Worm (Caenorhabditis elegans) whole organism, L3 larva: ENCODE data around the gene T09F3.5.

Source experiments
- elt-2 ChIP-seq: sonication (generic microtip); optimal IDR thresholded peaks from 2 replicates; lab custom pipeline; 2016; ENCODE audit warnings: missing genetic modification reagents, mild to moderate bottlenecking, missing genetic modification characterization, missing compliant biosample characterization
- fkh-2 ChIP-seq: fragments of 150-350 bp; optimal IDR thresholded peaks from 2 replicates; lab custom pipeline; 2014; ENCODE audit warnings: missing biosample characterization, missing genetic modification reagents, missing genetic modification characterization
- lsy-12 ChIP-seq: sonication (generic microtip); optimal IDR thresholded peaks from 2 replicates; lab custom pipeline; 2016; ENCODE audit warnings: mild to moderate bottlenecking, missing genetic modification characterization, missing compliant biosample characterization
- nhr-11 ChIP-seq: fragments of 150-350 bp; optimal IDR thresholded peaks from 2 replicates; lab custom pipeline; 2014; ENCODE audit warnings: missing biosample characterization, missing genetic modification characterization
- nhr-237 ChIP-seq: fragments of 150-350 bp; optimal IDR thresholded peaks from 2 replicates; lab custom pipeline; 2014; ENCODE audit warnings: missing biosample characterization, missing genetic modification characterization
- pha-4 ChIP-seq: fragments of 150-350 bp; optimal IDR thresholded peaks from 2 replicates; lab custom pipeline; 2014; ENCODE audit warnings: missing biosample characterization, missing genetic modification reagents, missing genetic modification characterization
- skn-1 ChIP-seq: fragments of 150-350 bp; optimal IDR thresholded peaks from 2 replicates; lab custom pipeline; 2014; ENCODE audit warnings: missing biosample characterization, missing genetic modification characterization

ce11 chrII:10393282-10394179, 3.1 kb upstream of the T09F3.5 start, which contains the start of gene gpd-1:
- TF ChIP-seq nhr-237 (no peak), elt-2 (no peak), nhr-11 (tag; lab: Kevin White, UChicago) (no peak), lsy-12 (tag; lab: Kevin White, UChicago) (no peak), skn-1 (tag; lab: Kevin White, UChicago) (no peak), fkh-2 (tag; lab: Kevin White, UChicago) (no peak), pha-4 (tag; lab: Kevin White, UChicago) (no peak)
